Fruit fly (Drosophila melanogaster): ENCODE data around the gene CG32793.

dm6 chrX:2946794-2947193 is 17.2 kb downstream of the CG32793 start, which contains the start of gene CG17959:
- TF ChIP-seq CG8319 (GFP tag; optimal IDR thresholded peaks at IDR 0.05) (no peak), CG6792 (GFP tag; optimal IDR thresholded peaks at IDR 0.05) (no peak), cyc (GFP tag; optimal IDR thresholded peaks at IDR 0.05) (no peak), lz (GFP tag; optimal IDR thresholded peaks at IDR 0.05) (no peak), Blimp-1 (GFP tag; optimal IDR thresholded peaks at IDR 0.05) (no peak), CG32006 (GFP tag; optimal IDR thresholded peaks at IDR 0.05) (no peak), Lpt (GFP tag; optimal IDR thresholded peaks at IDR 0.05) (no peak), CG3919 (GFP tag; optimal IDR thresholded peaks at IDR 0.05) (no peak), Hr4 (GFP tag; optimal IDR thresholded peaks at IDR 0.05) (no peak)
